Worm (Caenorhabditis elegans) whole organism, L2 larva: ENCODE data around the gene C50E3.13.

Experiments used
- lsy-2 ChIP-seq, 2 experiments: fragments of 150-350 bp in 1 of 2; sonication (generic microtip) in 1 of 2; optimal IDR thresholded peaks; 2 replicates each; lab custom pipeline; 2014 to 2017; ENCODE audit warnings: missing biosample characterization in 2 of 2, missing genetic modification characterization in 2 of 2
- nhr-23 ChIP-seq: fragments of 150-350 bp; optimal IDR thresholded peaks from 2 replicates; lab custom pipeline; 2014; ENCODE audit warnings: missing biosample characterization, missing genetic modification reagents, missing genetic modification characterization
- skn-1 ChIP-seq: sonication (generic microtip); optimal IDR thresholded peaks from 2 replicates; lab custom pipeline; 2017; ENCODE audit warnings: missing biosample characterization, missing genetic modification characterization
- ztf-4 ChIP-seq: fragments of 150-350 bp; optimal IDR thresholded peaks from 2 replicates; lab custom pipeline; 2014; ENCODE audit warnings: missing biosample characterization, missing genetic modification characterization

DNA sequence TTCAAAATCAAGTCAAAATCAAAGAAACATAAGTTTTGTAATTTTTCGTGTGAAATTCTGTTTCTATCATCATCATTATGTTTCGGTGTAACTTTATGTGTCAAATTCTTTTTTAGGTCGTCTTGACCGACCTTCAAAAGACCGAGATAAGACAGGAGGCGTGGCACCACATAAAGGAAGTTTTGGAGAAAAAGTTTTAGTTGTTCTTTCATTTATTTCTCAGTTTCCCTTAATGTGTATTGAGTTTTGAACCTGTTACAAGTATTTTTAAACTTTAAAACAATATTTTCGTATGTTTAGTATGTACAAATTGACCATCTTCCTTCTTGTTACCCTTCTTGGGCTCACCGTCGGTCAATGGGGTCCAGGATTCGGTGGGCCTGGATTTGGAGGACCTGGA is 600 bp upstream of the C50E3.13 start, which contains the start of gene grsp-4:
- TF ChIP-seq nhr-23 (no peak), ztf-4 (no peak), lsy-2 (tag; optimal IDR thresholded peaks at IDR 0.05; lab: Kevin White, UChicago) (no peak), skn-1 (tag; lab: Kevin White, UChicago) (no peak)
